Fruit fly (Drosophila melanogaster): ENCODE data around the gene Srr.

The Srr gene

DNA sequence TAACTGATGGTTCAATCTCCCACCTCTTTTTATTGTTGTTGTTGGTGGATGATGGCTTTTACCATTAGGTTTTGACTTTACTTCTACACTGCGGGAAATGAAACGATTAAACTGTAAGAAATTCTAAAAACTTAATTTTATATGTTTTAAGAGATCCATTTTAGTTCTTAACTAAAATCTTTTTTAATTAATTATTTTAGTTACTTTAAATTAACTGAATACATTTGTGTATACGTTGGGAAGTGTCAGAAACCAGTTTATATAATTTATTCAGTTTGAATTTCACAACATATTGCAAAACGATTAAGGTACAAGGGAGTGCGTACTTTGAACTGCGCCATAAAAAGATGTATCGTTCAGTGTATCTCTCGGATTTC is 11.9 kb upstream of the Srr start:
- peak; percentile 79 for TF ChIP-seq Sox14 (GFP tag; optimal IDR thresholded peaks at IDR 0.05)
- TF ChIP-seq CG8319 (GFP tag; optimal IDR thresholded peaks at IDR 0.05) = peak; percentile 75
- peak; percentile 4 for TF ChIP-seq fkh (GFP tag; optimal IDR thresholded peaks at IDR 0.05)
- peak; percentile 91 for TF ChIP-seq CG4318 (GFP tag; optimal IDR thresholded peaks at IDR 0.05)
- peak; percentile 87 for TF ChIP-seq CG10631 (GFP tag; optimal IDR thresholded peaks at IDR 0.05)
- TF ChIP-seq Ets21C (GFP tag; optimal IDR thresholded peaks at IDR 0.05) = peak; percentile 48
- peak; percentile 78 for TF ChIP-seq Eip75B (GFP tag; optimal IDR thresholded peaks at IDR 0.05)
- TF ChIP-seq topi (GFP tag; optimal IDR thresholded peaks at IDR 0.05) = peak; percentile 85
- TF ChIP-seq CG3032 (tag; optimal IDR thresholded peaks at IDR 0.05) = peak; percentile 87
- TF ChIP-seq Met (GFP tag; optimal IDR thresholded peaks at IDR 0.05) = peak; percentile 88
- no peak for TF ChIP-seq CG6163 (GFP tag; IDR thresholded peaks at IDR 0.05)
- TF ChIP-seq ss (GFP tag; optimal IDR thresholded peaks at IDR 0.05) = peak; percentile 66 to 80
- peak; percentile 84 for TF ChIP-seq Sox102F (GFP tag; optimal IDR thresholded peaks at IDR 0.05)
- TF ChIP-seq CG7368 (GFP tag; optimal IDR thresholded peaks at IDR 0.05) = peak; percentile 77
- TF ChIP-seq CG11902 (GFP tag; optimal IDR thresholded peaks at IDR 0.05) = peak; percentile 77
- TF ChIP-seq fd85E (GFP tag; optimal IDR thresholded peaks at IDR 0.05) = no peak
- TF ChIP-seq CG9139 (GFP tag; optimal IDR thresholded peaks at IDR 0.05) = peak; percentile 44
- TF ChIP-seq CG6276 (GFP tag; optimal IDR thresholded peaks at IDR 0.05) = peak; percentile 92
- peak; percentile 55 for TF ChIP-seq dsx (GFP tag; optimal IDR thresholded peaks at IDR 0.05; ENCODE audit: poor library complexity, severe bottlenecking)
- peak; percentile 87 for TF ChIP-seq Smox (GFP tag; optimal IDR thresholded peaks at IDR 0.05)
- TF ChIP-seq Hr4 (GFP tag; optimal IDR thresholded peaks at IDR 0.05) = peak; percentile 89
- TF ChIP-seq cyc (GFP tag; optimal IDR thresholded peaks at IDR 0.05) = peak; percentile 85
- TF ChIP-seq CG6792 (GFP tag; optimal IDR thresholded peaks at IDR 0.05) = peak; percentile 87
- peak; percentile 81 for TF ChIP-seq dac (GFP tag; optimal IDR thresholded peaks at IDR 0.05)
- TF ChIP-seq vri (GFP tag; optimal IDR thresholded peaks at IDR 0.05) = peak; percentile 41
- peak; percentile 72 for TF ChIP-seq Blimp-1 (GFP tag; optimal IDR thresholded peaks at IDR 0.05)
- peak; percentile 82 for TF ChIP-seq lz (GFP tag; optimal IDR thresholded peaks at IDR 0.05)
- TF ChIP-seq esn (GFP tag; optimal IDR thresholded peaks at IDR 0.05) = peak; percentile 91
- TF ChIP-seq Ets96B (tag; optimal IDR thresholded peaks at IDR 0.05) = peak; percentile 87
- TF ChIP-seq Lpt (GFP tag; optimal IDR thresholded peaks at IDR 0.05) = peak; percentile 81
- no peak for TF ChIP-seq CG8119 (GFP tag; IDR thresholded peaks at IDR 0.05)
- TF ChIP-seq CG6808 (GFP tag; optimal IDR thresholded peaks at IDR 0.05) = peak; percentile 72
- TF ChIP-seq CG8632 (GFP tag; optimal IDR thresholded peaks at IDR 0.05) = peak; percentile 89
- peak; percentile 85 for TF ChIP-seq CG10669 (GFP tag; optimal IDR thresholded peaks at IDR 0.05)
- peak; percentile 98 for TF ChIP-seq Eip78C (GFP tag)
- TF ChIP-seq Sox15 (GFP tag; optimal IDR thresholded peaks at IDR 0.05) = peak; percentile 64
- TF ChIP-seq Eip93F (GFP tag; optimal IDR thresholded peaks at IDR 0.05) = peak; percentile 90
- TF ChIP-seq CG16779 (tag; optimal IDR thresholded peaks at IDR 0.05) = peak; percentile 80
- no peak for TF ChIP-seq CG11294 (GFP tag; IDR thresholded peaks at IDR 0.05)
- TF ChIP-seq eg (GFP tag; IDR thresholded peaks at IDR 0.05) = no peak
- peak; percentile 71 for TF ChIP-seq Hr39 (GFP tag; optimal IDR thresholded peaks at IDR 0.05)
- TF ChIP-seq Gug (GFP tag; IDR thresholded peaks at IDR 0.05) = no peak
- no peak for TF ChIP-seq CG1621 (tag; optimal IDR thresholded peaks at IDR 0.05)
- peak; percentile 81 for TF ChIP-seq spab (GFP tag; optimal IDR thresholded peaks at IDR 0.05)
- peak; percentile 88 for TF ChIP-seq achi (GFP tag; optimal IDR thresholded peaks at IDR 0.05)
- TF ChIP-seq acj6 (GFP tag; optimal IDR thresholded peaks at IDR 0.05) = peak; percentile 90
- TF ChIP-seq fd59A (GFP tag; optimal IDR thresholded peaks at IDR 0.05) = peak; percentile 72
- no peak for TF ChIP-seq Hr38 (GFP tag; optimal IDR thresholded peaks at IDR 0.05)
- TF ChIP-seq CG11762 (GFP tag; optimal IDR thresholded peaks at IDR 0.05; ENCODE audit: insufficient read depth) = peak; percentile 88
- TF ChIP-seq net (GFP tag; optimal IDR thresholded peaks at IDR 0.05) = peak; percentile 85
- peak; percentile 90 for TF ChIP-seq OdsH (GFP tag; optimal IDR thresholded peaks at IDR 0.05)
- TF ChIP-seq CG31627 (GFP tag; optimal IDR thresholded peaks at IDR 0.05) = peak; percentile 74

Data from whole organism, prepupa.